In genomic region chr3L:18231927-18232721, dm6 we compare ENCODE assay signal across 4 fruit fly cellular contexts.
A peak's percentile ranks its signal among the peaks of the same experiment; 100 is the strongest.
TF ChIP-seq lines count a peak whose summit lies in the region.

No protein-coding gene starts in this region.

- no peak for TF ChIP-seq CTCF in whole organism, embryonic (GFP tag; optimal IDR thresholded peaks at IDR 0.05; lab: Kevin White, UChicago)

TF ChIP-seq in whole organism, embryonic, 481 proteins besides CTCF, POLR2A, EP300 and RAD21 (continues in another document):
- TF ChIP-seq CG2712 (tag; optimal IDR thresholded peaks at IDR 0.05; lab: Kevin White, UChicago) (peak; percentile 55), CG9727 (GFP tag; optimal IDR thresholded peaks at IDR 0.05; lab: Kevin White, UChicago) (peak; percentile 30), Ets65A (GFP tag; lab: Kevin White, UChicago) (peak; percentile 49), CG18262 (tag; optimal IDR thresholded peaks at IDR 0.05; lab: Kevin White, UChicago) (peak; percentile 52), Atf3 (GFP tag; optimal IDR thresholded peaks at IDR 0.05; lab: Kevin White, UChicago) (no peak), bsh (GFP tag; optimal IDR thresholded peaks at IDR 0.05; lab: Kevin White, UChicago) (peak in 1 of 2 experiments; percentile 89), insv (GFP tag; optimal IDR thresholded peaks at IDR 0.05; lab: Kevin White, UChicago) (no peak), al (GFP tag; IDR thresholded peaks at IDR 0.05; lab: Robert Waterston, UW) (no peak), CG15696 (tag; optimal IDR thresholded peaks at IDR 0.05; lab: Kevin White, UChicago) (peak; percentile 73), sens (GFP tag; lab: Kevin White, UChicago) (peak; percentile 68), CG8478 (optimal IDR thresholded peaks at IDR 0.05; lab: Kevin White, UChicago) (no peak), tll (GFP tag; optimal IDR thresholded peaks at IDR 0.05; lab: Kevin White, UChicago) (no peak), CG17361 (GFP tag; IDR thresholded peaks at IDR 0.05; lab: Robert Waterston, UW) (peak; percentile 34; the same call in 1 of the 3 replicates), zf30C (GFP tag; optimal IDR thresholded peaks at IDR 0.05; lab: Kevin White, UChicago) (peak; percentile 8), nom (GFP tag; optimal IDR thresholded peaks at IDR 0.05; lab: Kevin White, UChicago) (peak; percentile 86), CG11093 (GFP tag; IDR thresholded peaks at IDR 0.05; lab: Robert Waterston, UW) (no peak), Antp (GFP tag; optimal IDR thresholded peaks at IDR 0.05; lab: Kevin White, UChicago) (no peak), jigr1 (GFP tag; IDR thresholded peaks at IDR 0.05; lab: Robert Waterston, UW) (0 out of 3 replicates have a peak, but pooled peaks have one; percentile 27), br (optimal IDR thresholded peaks at IDR 0.05; lab: Kevin White, UChicago) (no peak), slou (GFP tag; optimal IDR thresholded peaks at IDR 0.05; lab: Kevin White, UChicago) (no peak), slbo (GFP tag; IDR thresholded peaks at IDR 0.05; lab: Robert Waterston, UW) (no peak), lola (GFP tag; optimal IDR thresholded peaks at IDR 0.05; lab: Kevin White, UChicago) (peak in 1 of 3 experiments; percentile 31), CG4404 (GFP tag; IDR thresholded peaks at IDR 0.05; lab: Robert Waterston, UW) (0 out of 2 replicates have a peak, but pooled peaks have one; percentile 25)

TF ChIP-seq in whole organism, prepupa, 60 proteins besides CTCF, POLR2A, EP300 and RAD21 (continues in another document):
- peak; percentile 77 for TF ChIP-seq Smox (GFP tag; optimal IDR thresholded peaks at IDR 0.05; lab: Kevin White, UChicago)
- TF ChIP-seq Lpt (GFP tag; optimal IDR thresholded peaks at IDR 0.05; lab: Kevin White, UChicago), result peak; percentile 76
- peak; percentile 84 for TF ChIP-seq CG6792 (GFP tag; optimal IDR thresholded peaks at IDR 0.05; lab: Kevin White, UChicago)
- TF ChIP-seq spab (GFP tag; optimal IDR thresholded peaks at IDR 0.05; lab: Kevin White, UChicago), result peak; percentile 98
- TF ChIP-seq CG8119 (GFP tag; IDR thresholded peaks at IDR 0.05; lab: Robert Waterston, UW), result peak; percentile 77
- TF ChIP-seq Hr39 (GFP tag; optimal IDR thresholded peaks at IDR 0.05; lab: Kevin White, UChicago), result peak; percentile 67
- TF ChIP-seq CG34406 (GFP tag; optimal IDR thresholded peaks at IDR 0.05; lab: Kevin White, UChicago), result peak; percentile 84
- peak; percentile 61 for TF ChIP-seq CG7368 (GFP tag; optimal IDR thresholded peaks at IDR 0.05; lab: Kevin White, UChicago)
- peak; percentile 54 for TF ChIP-seq CG11902 (GFP tag; optimal IDR thresholded peaks at IDR 0.05; lab: Kevin White, UChicago)
- TF ChIP-seq Met (GFP tag; optimal IDR thresholded peaks at IDR 0.05; lab: Kevin White, UChicago), result peak; percentile 80
- TF ChIP-seq fkh (GFP tag; optimal IDR thresholded peaks at IDR 0.05; lab: Kevin White, UChicago), result no peak
- no peak for TF ChIP-seq Hr38 (GFP tag; optimal IDR thresholded peaks at IDR 0.05; lab: Kevin White, UChicago)
- peak; percentile 82 for TF ChIP-seq svp (GFP tag; lab: Kevin White, UChicago)
- TF ChIP-seq CG32006 (GFP tag; optimal IDR thresholded peaks at IDR 0.05; lab: Kevin White, UChicago), result peak; percentile 77
- peak; percentile 84 for TF ChIP-seq topi (GFP tag; optimal IDR thresholded peaks at IDR 0.05; lab: Kevin White, UChicago)
- peak; percentile 71 for TF ChIP-seq CG6163 (GFP tag; IDR thresholded peaks at IDR 0.05; lab: Robert Waterston, UW)
- TF ChIP-seq achi (GFP tag; optimal IDR thresholded peaks at IDR 0.05; lab: Kevin White, UChicago), result peak; percentile 88
- TF ChIP-seq Sox14 (GFP tag; optimal IDR thresholded peaks at IDR 0.05; lab: Kevin White, UChicago), result peak; percentile 92
- TF ChIP-seq CG11294 (GFP tag; IDR thresholded peaks at IDR 0.05; lab: Robert Waterston, UW), result no peak
- peak; percentile 49 for TF ChIP-seq CG6276 (GFP tag; optimal IDR thresholded peaks at IDR 0.05; lab: Kevin White, UChicago)
- TF ChIP-seq Eip75B (GFP tag; optimal IDR thresholded peaks at IDR 0.05; lab: Kevin White, UChicago), result peak; percentile 91
- TF ChIP-seq dac (GFP tag; optimal IDR thresholded peaks at IDR 0.05; lab: Kevin White, UChicago), result no peak
- TF ChIP-seq Hr4 (GFP tag; optimal IDR thresholded peaks at IDR 0.05; lab: Kevin White, UChicago), result peak; percentile 63
- TF ChIP-seq CG6854 (GFP tag; optimal IDR thresholded peaks at IDR 0.05; lab: Kevin White, UChicago), result peak; percentile 39

TF ChIP-seq in whole organism, pupa, 21 proteins besides CTCF, POLR2A, EP300 and RAD21:
- TF ChIP-seq CG17806 (tag; optimal IDR thresholded peaks at IDR 0.05; lab: Kevin White, UChicago) (peak; percentile 96), gl (tag; optimal IDR thresholded peaks at IDR 0.05; lab: Kevin White, UChicago) (peak; percentile 87), CG12605 (GFP tag; IDR thresholded peaks at IDR 0.05; lab: Robert Waterston, UW) (peak; percentile 48; the same call in 1 of the 2 replicates), CG9948 (tag; optimal IDR thresholded peaks at IDR 0.05; lab: Kevin White, UChicago) (peak; percentile 98), CG15710 (tag; optimal IDR thresholded peaks at IDR 0.05; lab: Kevin White, UChicago) (peak; percentile 97), Snoo (tag; optimal IDR thresholded peaks at IDR 0.05; lab: Kevin White, UChicago) (peak; percentile 73), fd96Ca (GFP tag; IDR thresholded peaks at IDR 0.05; lab: Robert Waterston, UW) (no peak), Ets98B (GFP tag; IDR thresholded peaks at IDR 0.05; lab: Robert Waterston, UW) (no peak), CG13204 (GFP tag; optimal IDR thresholded peaks at IDR 0.05; lab: Kevin White, UChicago) (peak; percentile 92), CG8159 (tag; optimal IDR thresholded peaks at IDR 0.05; lab: Kevin White, UChicago) (peak; percentile 98), Pif1A (GFP tag; optimal IDR thresholded peaks at IDR 0.05; lab: Kevin White, UChicago) (peak; percentile 86), CG34367 (tag; optimal IDR thresholded peaks at IDR 0.05; lab: Kevin White, UChicago) (peak; percentile 95), CG8301 (tag; optimal IDR thresholded peaks at IDR 0.05; lab: Kevin White, UChicago) (peak; percentile 90), CG10348 (GFP tag; IDR thresholded peaks at IDR 0.05; lab: Robert Waterston, UW) (no peak), CG4496 (GFP tag; IDR thresholded peaks at IDR 0.05; lab: Robert Waterston, UW) (peak; percentile 44), EcR (GFP tag; optimal IDR thresholded peaks at IDR 0.05; lab: Kevin White, UChicago) (peak; percentile 97), CG14655 (GFP tag; optimal IDR thresholded peaks at IDR 0.05; lab: Kevin White, UChicago) (peak; percentile 95), rn (GFP tag; IDR thresholded peaks at IDR 0.05; lab: Robert Waterston, UW) (no peak), Pif1B (GFP tag; optimal IDR thresholded peaks at IDR 0.05; lab: Kevin White, UChicago) (peak; percentile 84), CG32121 (GFP tag; IDR thresholded peaks at IDR 0.05; lab: Robert Waterston, UW) (no peak), D1 (tag; optimal IDR thresholded peaks at IDR 0.05; lab: Kevin White, UChicago) (peak; percentile 96)

TF ChIP-seq in whole organism, wandering third instar larva, 38 proteins besides CTCF, POLR2A, EP300 and RAD21:
- TF ChIP-seq dl (GFP tag; optimal IDR thresholded peaks at IDR 0.05; lab: Kevin White, UChicago; ENCODE audit: insufficient read depth in 1 of 2, partially characterized antibody in 2 of 2) (no peak), OdsH (GFP tag; optimal IDR thresholded peaks at IDR 0.05; lab: Kevin White, UChicago) (peak; percentile 74), fru (GFP tag; optimal IDR thresholded peaks at IDR 0.05; lab: Kevin White, UChicago) (peak; percentile 75), dsf (GFP tag; optimal IDR thresholded peaks at IDR 0.05; lab: Kevin White, UChicago; ENCODE audit: borderline replicate concordance) (no peak), Hnf4 (GFP tag; optimal IDR thresholded peaks at IDR 0.05; lab: Kevin White, UChicago) (peak; percentile 39), HLH106 (tag; optimal IDR thresholded peaks at IDR 0.05; lab: Kevin White, UChicago) (peak; percentile 70), ey (GFP tag; optimal IDR thresholded peaks at IDR 0.05; lab: Kevin White, UChicago) (peak; percentile 64), h (GFP tag; optimal IDR thresholded peaks at IDR 0.05; lab: Kevin White, UChicago) (peak; percentile 82), Sp1 (GFP tag; optimal IDR thresholded peaks at IDR 0.05; lab: Kevin White, UChicago) (peak; percentile 76), rgr (GFP tag; optimal IDR thresholded peaks at IDR 0.05; lab: Kevin White, UChicago) (peak; percentile 53), br (GFP tag; optimal IDR thresholded peaks at IDR 0.05; lab: Kevin White, UChicago) (peak; percentile 52), foxo (GFP tag; optimal IDR thresholded peaks at IDR 0.05; lab: Kevin White, UChicago) (peak in 1 of 2 experiments; percentile 72), dmrt93B (GFP tag; optimal IDR thresholded peaks at IDR 0.05; lab: Kevin White, UChicago) (peak; percentile 47), tai (GFP tag; optimal IDR thresholded peaks at IDR 0.05; lab: Kevin White, UChicago) (peak; percentile 10), Rel (GFP tag; optimal IDR thresholded peaks at IDR 0.05; lab: Kevin White, UChicago) (no peak), Rel (tag; optimal IDR thresholded peaks at IDR 0.05; lab: Kevin White, UChicago) (no peak), brk (GFP tag; optimal IDR thresholded peaks at IDR 0.05; lab: Kevin White, UChicago) (peak; percentile 4), pan (optimal IDR thresholded peaks at IDR 0.05; lab: Kevin White, UChicago) (no peak), N (GFP tag; optimal IDR thresholded peaks at IDR 0.05; lab: Kevin White, UChicago) (no peak), psq (GFP tag; optimal IDR thresholded peaks at IDR 0.05; lab: Kevin White, UChicago) (peak; percentile 63), woc (GFP tag; optimal IDR thresholded peaks at IDR 0.05; lab: Kevin White, UChicago) (peak; percentile 13), sage (GFP tag; optimal IDR thresholded peaks at IDR 0.05; lab: Kevin White, UChicago) (no peak)

Comparison
In these comparisons a context has a peak if more than half of its experiments do, and no peak if none do; other contexts are left out.
1. Of the 7 proteins assayed by ChIP-seq in both whole organism, embryonic and whole organism, prepupa: peak only in whole organism, embryonic: none; only in whole organism, prepupa: Blimp-1, CG16779, CG6854, Gug, Hr39, Lpt and 1 more; in both: none; in neither: 0.